Worm (Caenorhabditis elegans): ENCODE results near the gene nhr-219.

- TF ChIP-seq lin-13 (GFP tag; optimal IDR thresholded peaks at IDR 0.05) (no peak), lsy-2 (tag; optimal IDR thresholded peaks at IDR 0.05) (peak in 1 of 2 experiments; percentile 4)
Measured at ce11 chrV:8964055-8964758, 1.8 kb downstream of the nhr-219 start, which contains the start of gene nhr-44.
